Worm (Caenorhabditis elegans) whole organism, L4 larva: ENCODE measurements around the gene nspg-7.2.

Source experiments
- R02D3.7 ChIP-seq: fragments of 150-350 bp; sonication (generic microtip); optimal IDR thresholded peaks from 3 replicates; lab custom pipeline; 2014; ENCODE audit warnings: missing biosample characterization, missing genetic modification characterization
- ZK337.2 ChIP-seq: fragments of 200-800 bp; sonication (Bioruptor generic); IDR thresholded peaks from 2 replicates; pipeline ENCODE4 v1.3.6; 2022; ENCODE audit warnings: missing genetic modification reagents, missing genetic modification characterization, missing compliant biosample characterization
- ama-1 ChIP-seq: fragments of 150-350 bp; optimal IDR thresholded peaks from 2 replicates; lab custom pipeline; 2014; ENCODE audit warnings: inconsistent platforms, mixed read lengths
- attf-4 ChIP-seq: sonication (generic microtip); optimal IDR thresholded peaks from 3 replicates; lab custom pipeline; 2017; ENCODE audit warnings: missing biosample characterization, missing genetic modification characterization
- ceh-82 ChIP-seq: sonication (generic microtip); optimal IDR thresholded peaks from 2 replicates; lab custom pipeline; 2017; ENCODE audit warnings: missing biosample characterization, missing genetic modification characterization
- cey-2 ChIP-seq: sonication (generic microtip); optimal IDR thresholded peaks from 3 replicates; lab custom pipeline; 2017; ENCODE audit warnings: missing genetic modification characterization, mild to moderate bottlenecking, missing compliant biosample characterization, antibody characterized with exemption, borderline replicate concordance; ENCODE audit not compliant: insufficient read depth
- dpl-1 ChIP-seq: fragments of 150-350 bp; optimal IDR thresholded peaks from 2 replicates; lab custom pipeline; 2014; ENCODE audit warnings: missing biosample characterization, missing genetic modification reagents, missing genetic modification characterization
- dve-1 ChIP-seq: sonication (generic microtip); optimal IDR thresholded peaks from 2 replicates; lab custom pipeline; 2017; ENCODE audit warnings: antibody characterized with exemption, mild to moderate bottlenecking, missing genetic modification characterization, missing compliant biosample characterization; ENCODE audit not compliant: insufficient read depth
- egl-27 ChIP-seq: sonication (generic microtip); optimal IDR thresholded peaks from 3 replicates; lab custom pipeline; 2017; ENCODE audit warnings: missing biosample characterization, missing genetic modification reagents, missing genetic modification characterization
- fkh-10 ChIP-seq: fragments of 150-350 bp; optimal IDR thresholded peaks from 2 replicates; lab custom pipeline; 2014; ENCODE audit warnings: missing biosample characterization, missing genetic modification reagents, missing genetic modification characterization
- nhr-76 ChIP-seq: fragments of 150-350 bp; optimal IDR thresholded peaks from 2 replicates; lab custom pipeline; 2014; ENCODE audit warnings: missing biosample characterization, missing genetic modification characterization
- zfp-3 ChIP-seq: fragments of 200-800 bp; sonication (Bioruptor generic); conservative IDR thresholded peaks from 2 replicates; pipeline ENCODE4 v1.3.6; 2022; ENCODE audit warnings: missing genetic modification reagents, missing genetic modification characterization, missing compliant biosample characterization

DNA sequence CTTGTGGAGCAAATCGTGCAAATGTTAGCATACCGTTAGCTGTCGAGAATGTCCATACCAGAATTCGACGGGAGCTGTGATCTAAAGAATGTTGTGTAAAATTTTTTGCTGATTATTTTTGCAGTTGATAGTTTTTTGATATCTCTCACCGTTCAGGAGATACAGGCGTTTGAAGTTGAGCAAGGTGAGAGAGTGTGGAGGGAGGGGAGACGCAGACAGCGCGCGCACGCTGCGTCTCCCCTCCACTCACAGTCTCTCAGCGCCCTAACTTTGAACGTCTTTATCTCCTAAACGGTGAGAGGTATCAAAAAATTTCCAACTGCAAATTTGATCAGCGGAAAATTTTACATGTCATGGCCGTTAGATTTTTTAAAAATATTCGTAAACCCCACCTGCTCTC, 3.2 kb downstream of the nspg-7.2 start:
- TF ChIP-seq egl-27 (tag; lab: Kevin White, UChicago) (no peak), ZK337.2 (GFP tag; lab: Robert Waterston, UW) (no peak), nhr-76 (no peak), fkh-10 (GFP tag; lab: Kevin White, UChicago) (no peak), cey-2 (no peak), dpl-1 (GFP tag; lab: Kevin White, UChicago) (no peak), attf-4 (no peak), zfp-3 (GFP tag; lab: Robert Waterston, UW) (no peak), ceh-82 (tag; lab: Kevin White, UChicago) (no peak), dve-1 (tag; lab: Kevin White, UChicago) (no peak), R02D3.7 (tag; lab: Kevin White, UChicago) (no peak), ama-1 (lab: Kevin White, UChicago) (no peak)
